Worm (Caenorhabditis elegans) whole organism, young adult: Measurements from ENCODE around the gene Y70C5A.2.

ENCODE experiments used
- F57C9.4 ChIP-seq: sonication (generic microtip); optimal IDR thresholded peaks from 2 replicates; lab custom pipeline; 2017; ENCODE audit warnings: mild to moderate bottlenecking, missing genetic modification characterization, missing compliant biosample characterization
- Y67H2A.10 ChIP-seq: fragments of 200-800 bp; sonication (Bioruptor generic); conservative IDR thresholded peaks from 2 replicates; pipeline ENCODE4 v1.3.6; 2022; ENCODE audit warnings: missing genetic modification reagents, missing genetic modification characterization, missing compliant biosample characterization
- Y95B8A.8 ChIP-seq: fragments of 200-800 bp; sonication (Bioruptor generic); IDR thresholded peaks from 2 replicates; pipeline ENCODE4 v1.3.6; 2022; ENCODE audit warnings: missing genetic modification reagents, missing genetic modification characterization, missing compliant biosample characterization
- cebp-2 ChIP-seq: fragments of 200-800 bp; sonication (Bioruptor generic); IDR thresholded peaks from 2 replicates; pipeline ENCODE4 v1.3.6; 2022; ENCODE audit warnings: missing genetic modification characterization, missing compliant biosample characterization
- hsf-1 ChIP-seq: fragments of 200-800 bp; sonication (Bioruptor generic); IDR thresholded peaks from 2 replicates; pipeline ENCODE4 v1.3.6; 2022; ENCODE audit warnings: missing genetic modification reagents, missing genetic modification characterization, missing compliant biosample characterization
- pha-4 ChIP-seq: fragments of 150-350 bp; sonication (generic microtip); optimal IDR thresholded peaks from 2 replicates; lab custom pipeline; 2014; ENCODE audit warnings: missing biosample characterization, missing genetic modification reagents, missing genetic modification characterization

- TF ChIP-seq Y67H2A.10 (GFP tag; lab: Robert Waterston, UW) (no peak), cebp-2 (GFP tag; lab: Robert Waterston, UW) (no peak), pha-4 (tag; lab: Kevin White, UChicago) (no peak), F57C9.4 (tag; lab: Kevin White, UChicago) (no peak), Y95B8A.8 (GFP tag; lab: Robert Waterston, UW) (no peak), hsf-1 (GFP tag; lab: Robert Waterston, UW) (no peak)
These were observed 5.0 kb upstream of the Y70C5A.2 start, which contains the start of gene oac-53 for ce11 chrV:16627962-16628361.
